Worm (Caenorhabditis elegans): ENCODE data around the gene mig-39.

Gene mig-39

ce11 chrIII:8524773-8525172, 57.9 kb downstream of the mig-39 start, which contains the start of gene idpp-15:
idpp-15 (plus strand) TSS chrIII:8525073.
- TF ChIP-seq ceh-30 (tag; optimal IDR thresholded peaks at IDR 0.05) (no peak), ama-1 (optimal IDR thresholded peaks at IDR 0.05) (no peak)

Data from whole organism, late embryonic.